Fruit fly (Drosophila melanogaster): ENCODE measurements around the gene CG33985.

CG33985 gene

dm6 chr3L:15553993-15554644, 27.5 kb upstream of the CG33985 start, which contains the start of gene AGO2 (continued):
- peak; percentile 80 for TF ChIP-seq CG13287 (GFP tag; IDR thresholded peaks at IDR 0.05; ENCODE audit: partially characterized antibody)
- TF ChIP-seq CG17612 (GFP tag; IDR thresholded peaks at IDR 0.05): no peak
- TF ChIP-seq corto (GFP tag; optimal IDR thresholded peaks at IDR 0.05): no peak
- TF ChIP-seq MTF-1 (GFP tag; optimal IDR thresholded peaks at IDR 0.05; ENCODE audit: borderline replicate concordance): no peak
- peak; percentile 95; the same call in 2 of the 4 replicates for TF ChIP-seq chinmo (GFP tag; IDR thresholded peaks at IDR 0.05; ENCODE audit: partially characterized antibody)
- TF ChIP-seq ac (GFP tag; optimal IDR thresholded peaks at IDR 0.05): peak; percentile 55
- TF ChIP-seq CG34422 (GFP tag; IDR thresholded peaks at IDR 0.05): peak; percentile 76; the same call in 1 of the 3 replicates
- peak; percentile 81 for TF ChIP-seq CG14710 (tag; optimal IDR thresholded peaks at IDR 0.05)
- TF ChIP-seq CG8478 (optimal IDR thresholded peaks at IDR 0.05): no peak
- TF ChIP-seq CG7786 (GFP tag; optimal IDR thresholded peaks at IDR 0.05): no peak
- TF ChIP-seq Dll (GFP tag; IDR thresholded peaks at IDR 0.05; ENCODE audit: partially characterized antibody): peak; percentile 73
- peak; percentile 24 for TF ChIP-seq CG6765 (GFP tag; optimal IDR thresholded peaks at IDR 0.05)
- no peak for TF ChIP-seq Bdp1 (GFP tag; optimal IDR thresholded peaks at IDR 0.05)
- no peak for TF ChIP-seq CG15479 (GFP tag; optimal IDR thresholded peaks at IDR 0.05)
- no peak for TF ChIP-seq HmgZ (tag; optimal IDR thresholded peaks at IDR 0.05)
- TF ChIP-seq CG3407 (GFP tag; optimal IDR thresholded peaks at IDR 0.05): no peak
- peak; percentile 74 for TF ChIP-seq amos (GFP tag; IDR thresholded peaks at IDR 0.05; ENCODE audit: partially characterized antibody)
- TF ChIP-seq CG4707 (GFP tag; optimal IDR thresholded peaks at IDR 0.05): no peak
- no peak for TF ChIP-seq CG18476 (GFP tag; optimal IDR thresholded peaks at IDR 0.05)
- TF ChIP-seq ems (GFP tag; optimal IDR thresholded peaks at IDR 0.05): no peak
- peak; percentile 21 for TF ChIP-seq CG30403 (GFP tag; optimal IDR thresholded peaks at IDR 0.05)
- peak; percentile 91 for TF ChIP-seq HmgD (GFP tag; optimal IDR thresholded peaks at IDR 0.05)
- no peak for TF ChIP-seq Trl (optimal IDR thresholded peaks at IDR 0.05)
- no peak for TF ChIP-seq Trl (GFP tag; optimal IDR thresholded peaks at IDR 0.05)
- TF ChIP-seq CG32772 (GFP tag; IDR thresholded peaks at IDR 0.05): no peak
- TF ChIP-seq fd102C (GFP tag; optimal IDR thresholded peaks at IDR 0.05): no peak
- no peak for TF ChIP-seq NfI (GFP tag; optimal IDR thresholded peaks at IDR 0.05)
- peak in 1 of 3 experiments; percentile 78 for TF ChIP-seq Stat92E (GFP tag; optimal IDR thresholded peaks at IDR 0.05)
- TF ChIP-seq CG8359 (GFP tag; optimal IDR thresholded peaks at IDR 0.05; ENCODE audit: borderline replicate concordance): no peak
- TF ChIP-seq Max (GFP tag; optimal IDR thresholded peaks at IDR 0.05): no peak
- no peak for TF ChIP-seq ewg (GFP tag; optimal IDR thresholded peaks at IDR 0.05)
- no peak for TF ChIP-seq schlank (tag; optimal IDR thresholded peaks at IDR 0.05)
- no peak for TF ChIP-seq CG5953 (GFP tag; IDR thresholded peaks at IDR 0.05)
- TF ChIP-seq br (optimal IDR thresholded peaks at IDR 0.05): no peak
- no peak for TF ChIP-seq Sry-β (GFP tag; optimal IDR thresholded peaks at IDR 0.05)
- TF ChIP-seq CG2889 (GFP tag; IDR thresholded peaks at IDR 0.05): no peak
- TF ChIP-seq Bgb (GFP tag; IDR thresholded peaks at IDR 0.05; ENCODE audit: partially characterized antibody): peak; percentile 82
- no peak for TF ChIP-seq Doc2 (GFP tag; IDR thresholded peaks at IDR 0.05)
- TF ChIP-seq kah (GFP tag; optimal IDR thresholded peaks at IDR 0.05): no peak
- TF ChIP-seq bbx (GFP tag; IDR thresholded peaks at IDR 0.05; ENCODE audit: partially characterized antibody): peak; percentile 69
- TF ChIP-seq CG3163 (GFP tag; optimal IDR thresholded peaks at IDR 0.05): peak; percentile 32
- peak; percentile 75 for TF ChIP-seq tna (GFP tag; IDR thresholded peaks at IDR 0.05; ENCODE audit: partially characterized antibody)
- TF ChIP-seq pho (GFP tag; optimal IDR thresholded peaks at IDR 0.05): peak; percentile 10
- TF ChIP-seq CG3281 (GFP tag; optimal IDR thresholded peaks at IDR 0.05): no peak
- TF ChIP-seq CG10267 (tag; optimal IDR thresholded peaks at IDR 0.05): peak; percentile 41
- TF ChIP-seq CG14965 (GFP tag; optimal IDR thresholded peaks at IDR 0.05; ENCODE audit: borderline replicate concordance): no peak
- no peak for TF ChIP-seq CG13775 (GFP tag; optimal IDR thresholded peaks at IDR 0.05)
- peak; percentile 8 for TF ChIP-seq CG11398 (GFP tag; optimal IDR thresholded peaks at IDR 0.05)
- TF ChIP-seq gsb-n (tag; optimal IDR thresholded peaks at IDR 0.05): no peak

All from whole organism, embryonic.